Worm (Caenorhabditis elegans) whole organism, L4 larva: ENCODE results near the gene cam-1.

Source experiments
- D1046.2 ChIP-seq: fragments of 200-800 bp; sonication (Bioruptor generic); IDR thresholded peaks from 2 replicates; pipeline ENCODE4 v1.3.6; 2022; ENCODE audit warnings: missing genetic modification characterization, missing compliant biosample characterization
- F37D6.2 ChIP-seq: sonication (generic microtip); optimal IDR thresholded peaks from 2 replicates; lab custom pipeline; 2016; ENCODE audit warnings: mild to moderate bottlenecking, missing genetic modification characterization, missing compliant biosample characterization
- F49E8.2 ChIP-seq: sonication (generic microtip); optimal IDR thresholded peaks from 2 replicates; lab custom pipeline; 2016; ENCODE audit warnings: missing compliant biosample characterization, mild to moderate bottlenecking, missing genetic modification characterization, borderline replicate concordance
- T20F7.1 ChIP-seq: fragments of 200-800 bp; sonication (Bioruptor generic); optimal IDR thresholded peaks from 2 replicates; lab custom pipeline; 2018; ENCODE audit warnings: mild to moderate bottlenecking, missing genetic modification characterization, missing compliant biosample characterization
- T26A8.4 ChIP-seq: fragments of 200-800 bp; sonication (Bioruptor generic); IDR thresholded peaks from 2 replicates; pipeline ENCODE4 v1.3.6; 2022; ENCODE audit warnings: missing genetic modification characterization, missing compliant biosample characterization
- Y105C5A.15 ChIP-seq: fragments of 200-800 bp; sonication (Bioruptor generic); IDR thresholded peaks from 2 replicates; pipeline ENCODE4 v1.3.6; 2022; ENCODE audit warnings: missing genetic modification characterization, missing compliant biosample characterization
- Y5F2A.4 ChIP-seq: fragments of 200-800 bp; sonication (Bioruptor generic); optimal IDR thresholded peaks from 2 replicates; lab custom pipeline; 2018; ENCODE audit warnings: mild to moderate bottlenecking, missing genetic modification characterization, missing compliant biosample characterization
- ZK337.2 ChIP-seq: fragments of 200-800 bp; sonication (Bioruptor generic); IDR thresholded peaks from 2 replicates; pipeline ENCODE4 v1.3.6; 2022; ENCODE audit warnings: missing genetic modification reagents, missing genetic modification characterization, missing compliant biosample characterization
- aha-1 ChIP-seq: fragments of 150-350 bp; peaks from one replicate; lab custom pipeline; 2014; ENCODE audit warnings: missing biosample characterization, missing genetic modification characterization
- attf-4 ChIP-seq: sonication (generic microtip); optimal IDR thresholded peaks from 3 replicates; lab custom pipeline; 2017; ENCODE audit warnings: missing biosample characterization, missing genetic modification characterization
- ceh-28 ChIP-seq: fragments of 150-350 bp; optimal IDR thresholded peaks from 2 replicates; lab custom pipeline; 2014; ENCODE audit warnings: missing biosample characterization, missing genetic modification reagents, missing genetic modification characterization
- ceh-44 ChIP-seq: fragments of 200-800 bp; sonication (Bioruptor generic); IDR thresholded peaks from 2 replicates; pipeline ENCODE4 v1.3.6; 2022; ENCODE audit warnings: missing genetic modification reagents, missing genetic modification characterization, missing compliant biosample characterization
- ceh-62 ChIP-seq: sonication (generic microtip); optimal IDR thresholded peaks from 2 replicates; lab custom pipeline; 2017; ENCODE audit warnings: missing biosample characterization, missing genetic modification characterization
- cey-2 ChIP-seq: sonication (generic microtip); optimal IDR thresholded peaks from 3 replicates; lab custom pipeline; 2017; ENCODE audit warnings: missing genetic modification characterization, mild to moderate bottlenecking, missing compliant biosample characterization, antibody characterized with exemption, borderline replicate concordance; ENCODE audit not compliant: insufficient read depth
- daf-12 ChIP-seq: fragments of 150-350 bp; optimal IDR thresholded peaks from 2 replicates; lab custom pipeline; 2014; ENCODE audit warnings: missing biosample characterization, missing genetic modification reagents, missing genetic modification characterization
- dmd-8 ChIP-seq: fragments of 200-800 bp; sonication (Bioruptor generic); IDR thresholded peaks from 2 replicates; pipeline ENCODE4 v1.3.6; 2022; ENCODE audit warnings: missing genetic modification characterization, missing compliant biosample characterization
- fkh-10 ChIP-seq: fragments of 150-350 bp; optimal IDR thresholded peaks from 2 replicates; lab custom pipeline; 2014; ENCODE audit warnings: missing biosample characterization, missing genetic modification reagents, missing genetic modification characterization
- gei-8 ChIP-seq: fragments of 200-800 bp; sonication (Bioruptor generic); optimal IDR thresholded peaks from 2 replicates; lab custom pipeline; 2018; ENCODE audit warnings: mild to moderate bottlenecking, missing genetic modification characterization, missing compliant biosample characterization
- jun-1 ChIP-seq: fragments of 150-350 bp; optimal IDR thresholded peaks from 2 replicates; lab custom pipeline; 2014; ENCODE audit warnings: missing biosample characterization, missing genetic modification reagents, missing genetic modification characterization
- lin-1 ChIP-seq: fragments of 200-800 bp; sonication (Bioruptor generic); IDR thresholded peaks from 2 replicates; pipeline ENCODE4 v1.3.6; 2022; ENCODE audit warnings: missing genetic modification reagents, missing genetic modification characterization, missing compliant biosample characterization
- lin-13 ChIP-seq: fragments of 150-350 bp; optimal IDR thresholded peaks from 2 replicates; lab custom pipeline; 2014; ENCODE audit warnings: missing biosample characterization, missing genetic modification reagents, missing genetic modification characterization
- lin-15B ChIP-seq: fragments of 150-350 bp; sonication (generic microtip); optimal IDR thresholded peaks from 3 replicates; lab custom pipeline; 2014; ENCODE audit warnings: missing biosample characterization, missing genetic modification characterization
- lin-38 ChIP-seq: fragments of 200-800 bp; sonication (Bioruptor generic); IDR thresholded peaks from 2 replicates; pipeline ENCODE4 v1.3.6; 2022; ENCODE audit warnings: missing genetic modification reagents, missing genetic modification characterization, missing compliant biosample characterization
- madf-9 ChIP-seq: fragments of 200-800 bp; sonication (Bioruptor generic); conservative IDR thresholded peaks from 2 replicates; pipeline ENCODE4 v1.3.6; 2022; ENCODE audit warnings: missing genetic modification reagents, missing genetic modification characterization, missing compliant biosample characterization
- mdl-1 ChIP-seq, 2 experiments: fragments of 150-350 bp in 1 of 2; sonication (generic microtip) in 1 of 2; optimal IDR thresholded peaks; 2 replicates each; lab custom pipeline; 2014 to 2017; ENCODE audit warnings: missing biosample characterization in 2 of 2, missing genetic modification characterization in 2 of 2
- mep-1 ChIP-seq: fragments of 150-350 bp; sonication (generic microtip); optimal IDR thresholded peaks from 3 replicates; lab custom pipeline; 2014; ENCODE audit warnings: missing biosample characterization, missing genetic modification characterization
- mes-2 ChIP-seq: sonication (generic microtip); optimal IDR thresholded peaks from 2 replicates; lab custom pipeline; 2016; ENCODE audit warnings: missing genotype, mild to moderate bottlenecking, missing genetic modification characterization, missing compliant biosample characterization; ENCODE audit not compliant: poor library complexity, severe bottlenecking
- mxl-3 ChIP-seq: fragments of 200-800 bp; sonication (Bioruptor generic); optimal IDR thresholded peaks from 2 replicates; lab custom pipeline; 2018; ENCODE audit warnings: mild to moderate bottlenecking, missing genetic modification characterization, missing compliant biosample characterization
- nhr-10 ChIP-seq: fragments of 150-350 bp; optimal IDR thresholded peaks from 2 replicates; lab custom pipeline; 2014; ENCODE audit warnings: missing biosample characterization, missing genetic modification characterization
- nhr-102 ChIP-seq: sonication (generic microtip); optimal IDR thresholded peaks from 2 replicates; lab custom pipeline; 2016; ENCODE audit warnings: mild to moderate bottlenecking, missing genetic modification characterization, moderate library complexity, missing compliant biosample characterization
- nhr-25 ChIP-seq: sonication (generic microtip); optimal IDR thresholded peaks from 2 replicates; lab custom pipeline; 2017; ENCODE audit warnings: missing genetic modification characterization, mild to moderate bottlenecking, missing compliant biosample characterization, antibody characterized with exemption, moderate library complexity, borderline replicate concordance; ENCODE audit not compliant: insufficient read depth
- nhr-48 ChIP-seq: sonication (generic microtip); optimal IDR thresholded peaks from 2 replicates; lab custom pipeline; 2016; ENCODE audit warnings: mild to moderate bottlenecking, missing genetic modification characterization, missing compliant biosample characterization
- nhr-76 ChIP-seq: fragments of 150-350 bp; optimal IDR thresholded peaks from 2 replicates; lab custom pipeline; 2014; ENCODE audit warnings: missing biosample characterization, missing genetic modification characterization
- nhr-77 ChIP-seq: fragments of 150-350 bp; optimal IDR thresholded peaks from 2 replicates; lab custom pipeline; 2014; ENCODE audit warnings: missing biosample characterization, missing genetic modification characterization
- pha-4 ChIP-seq, 2 experiments: fragments of 150-350 bp in 1 of 2; fragments of 200-800 bp in 1 of 2; sonication (Bioruptor generic) in 1 of 2; IDR thresholded peaks in 1 of 2; optimal IDR thresholded peaks in 1 of 2; 2 replicates each; pipeline versions ENCODE4 v1.3.6 to Lab custom; 2014 to 2022; ENCODE audit warnings: missing genetic modification characterization in 2 of 2, missing genetic modification reagents in 2 of 2, missing biosample characterization in 1 of 2, missing compliant biosample characterization in 1 of 2
- pqm-1 ChIP-seq: sonication (generic microtip); optimal IDR thresholded peaks from 2 replicates; lab custom pipeline; 2017; ENCODE audit warnings: missing biosample characterization, missing genetic modification characterization
- set-16 ChIP-seq: fragments of 200-800 bp; sonication (Bioruptor generic); IDR thresholded peaks from 2 replicates; pipeline ENCODE4 v1.3.6; 2022; ENCODE audit warnings: missing genetic modification reagents, missing genetic modification characterization, missing compliant biosample characterization
- snpc-1.2 ChIP-seq: fragments of 200-800 bp; sonication (Bioruptor generic); IDR thresholded peaks from 2 replicates; pipeline ENCODE4 v1.3.6; 2022; ENCODE audit warnings: missing genetic modification reagents, missing genetic modification characterization, missing compliant biosample characterization
- snpc-4 ChIP-seq: fragments of 150-350 bp; optimal IDR thresholded peaks from 2 replicates; lab custom pipeline; 2014; ENCODE audit warnings: missing biosample characterization, missing genetic modification characterization
- spr-1 ChIP-seq: sonication (generic microtip); optimal IDR thresholded peaks from 2 replicates; lab custom pipeline; 2016; ENCODE audit warnings: mild to moderate bottlenecking, missing genetic modification characterization, missing compliant biosample characterization
- tra-1 ChIP-seq: fragments of 200-800 bp; sonication (Bioruptor generic); IDR thresholded peaks from 2 replicates; pipeline ENCODE4 v1.3.6; 2022; ENCODE audit warnings: missing genetic modification reagents, missing genetic modification characterization, missing compliant biosample characterization
- unc-130 ChIP-seq: sonication (generic microtip); optimal IDR thresholded peaks from 2 replicates; lab custom pipeline; 2016; ENCODE audit warnings: missing genetic modification reagents, missing genetic modification characterization, missing compliant biosample characterization
- unc-62 ChIP-seq, 3 experiments: fragments of 150-350 bp in 1 of 3; sonication (generic microtip); optimal IDR thresholded peaks in 2 of 3; peaks in 1 of 3; 1 replicate in 1 of 3; 2 replicates in 2 of 3; lab custom pipeline; 2014 to 2017; ENCODE audit warnings: missing biosample characterization in 3 of 3, missing genetic modification characterization in 3 of 3, missing genetic modification reagents in 3 of 3, missing genotype in 1 of 3
- zag-1 ChIP-seq: fragments of 150-350 bp; optimal IDR thresholded peaks from 2 replicates; lab custom pipeline; 2014; ENCODE audit warnings: missing biosample characterization, missing genetic modification characterization
- zfp-3 ChIP-seq: fragments of 200-800 bp; sonication (Bioruptor generic); conservative IDR thresholded peaks from 2 replicates; pipeline ENCODE4 v1.3.6; 2022; ENCODE audit warnings: missing genetic modification reagents, missing genetic modification characterization, missing compliant biosample characterization
- zip-11 ChIP-seq: fragments of 200-800 bp; sonication (Bioruptor generic); IDR thresholded peaks from 2 replicates; pipeline ENCODE4 v1.3.6; 2022; ENCODE audit warnings: missing genetic modification characterization, missing compliant biosample characterization
- ztf-11 ChIP-seq: fragments of 150-350 bp; optimal IDR thresholded peaks from 2 replicates; lab custom pipeline; 2014; ENCODE audit warnings: missing biosample characterization, missing genetic modification characterization

The cam-1 gene

ce11 chrII:9274734-9275133 is 35.4 kb downstream of the cam-1 start:
- TF ChIP-seq T20F7.1 (GFP tag; lab: Kevin White, UChicago) (peak; percentile 2), ceh-44 (GFP tag; lab: Robert Waterston, UW) (no peak), ztf-11 (tag; lab: Kevin White, UChicago) (no peak), lin-1 (no peak), ceh-62 (no peak), zfp-3 (GFP tag; lab: Robert Waterston, UW) (0 out of 2 replicates have a peak, but pooled peaks have one; percentile 38), aha-1 (tag; lab: Kevin White, UChicago) (peak; percentile 52), attf-4 (no peak), lin-38 (0 out of 2 replicates have a peak, but pooled peaks have one; percentile 13), nhr-76 (tag; lab: Kevin White, UChicago) (no peak), lin-15B (tag; lab: Kevin White, UChicago) (no peak), snpc-1.2 (GFP tag; lab: Robert Waterston, UW) (no peak), daf-12 (tag; lab: Kevin White, UChicago) (no peak), mep-1 (tag; lab: Kevin White, UChicago) (peak; percentile 72)

- TF ChIP-seq gei-8 (GFP tag; lab: Kevin White, UChicago) = peak; percentile 49
- TF ChIP-seq ceh-62 = no peak
- TF ChIP-seq cey-2 (tag; lab: Kevin White, UChicago) = no peak
- TF ChIP-seq nhr-102 (tag; lab: Kevin White, UChicago) = no peak
- peak; percentile 19 for TF ChIP-seq lin-13 (GFP tag; lab: Kevin White, UChicago)
- TF ChIP-seq tra-1 (GFP tag; lab: Robert Waterston, UW) = peak; percentile 84
- no peak for TF ChIP-seq dmd-8 (GFP tag; lab: Robert Waterston, UW)
- TF ChIP-seq set-16 (GFP tag; lab: Robert Waterston, UW) = 0 out of 2 replicates have a peak, but pooled peaks have one; percentile 25
- peak; percentile 60 for TF ChIP-seq fkh-10
- TF ChIP-seq snpc-1.2 (GFP tag; lab: Robert Waterston, UW) = 0 out of 2 replicates have a peak, but pooled peaks have one; percentile 42
- no peak for TF ChIP-seq unc-130
- peak; percentile 77 for TF ChIP-seq T26A8.4 (GFP tag; lab: Robert Waterston, UW)
- peak; percentile 76 for TF ChIP-seq nhr-25 (tag; lab: Kevin White, UChicago)
- no peak for TF ChIP-seq snpc-4 (tag; lab: Kevin White, UChicago)
- TF ChIP-seq madf-9 (GFP tag; lab: Robert Waterston, UW) = 0 out of 2 replicates have a peak, but pooled peaks have one; percentile 38
- peak; percentile 83 for TF ChIP-seq lin-1
- no peak for TF ChIP-seq nhr-10 (tag; lab: Kevin White, UChicago)
- peak; percentile 65 for TF ChIP-seq spr-1
- 0 out of 2 replicates have a peak, but pooled peaks have one; percentile 57 for TF ChIP-seq Y105C5A.15 (GFP tag; lab: Robert Waterston, UW)
- peak; percentile 19 for TF ChIP-seq ceh-28
- no peak for TF ChIP-seq F49E8.2 (tag; lab: Kevin White, UChicago)
- TF ChIP-seq D1046.2 (GFP tag; lab: Robert Waterston, UW) = 0 out of 2 replicates have a peak, but pooled peaks have one; percentile 35
- TF ChIP-seq unc-62 (GFP tag; optimal IDR thresholded peaks at IDR 0.05 in 1 of 2; lab: Kevin White, UChicago) = peak in 1 of 2 experiments; percentile 99
- no peak for TF ChIP-seq unc-62 (tag; optimal IDR thresholded peaks at IDR 0.05; lab: Kevin White, UChicago)
- no peak for TF ChIP-seq ZK337.2
- TF ChIP-seq jun-1 (tag; lab: Kevin White, UChicago) = peak; percentile 53
- TF ChIP-seq Y5F2A.4 (GFP tag; lab: Kevin White, UChicago) = no peak
- TF ChIP-seq lin-38 = peak; percentile 44; the same call in 1 of the 2 replicates
- no peak for TF ChIP-seq zag-1 (tag; lab: Kevin White, UChicago)
- TF ChIP-seq F37D6.2 (tag; lab: Kevin White, UChicago) = peak; percentile 29
- TF ChIP-seq zfp-3 (GFP tag; lab: Robert Waterston, UW) = peak; percentile 53; the same call in 1 of the 2 replicates
- TF ChIP-seq pqm-1 (tag; lab: Kevin White, UChicago) = peak; percentile 2
- peak; percentile 79 for TF ChIP-seq nhr-48 (tag; lab: Kevin White, UChicago)
- peak; percentile 74 for TF ChIP-seq mxl-3 (GFP tag; lab: Kevin White, UChicago)
- TF ChIP-seq pha-4 (GFP tag; IDR thresholded peaks at IDR 0.05; lab: Robert Waterston, UW) = peak; percentile 72
- TF ChIP-seq pha-4 (tag; optimal IDR thresholded peaks at IDR 0.05; lab: Kevin White, UChicago) = peak; percentile 55
- peak; percentile 50 to 91 for TF ChIP-seq mdl-1 (tag; optimal IDR thresholded peaks at IDR 0.05; lab: Kevin White, UChicago)
- TF ChIP-seq mes-2 = peak; percentile 82
- no peak for TF ChIP-seq attf-4
- TF ChIP-seq zip-11 = no peak
- TF ChIP-seq nhr-77 (tag; lab: Kevin White, UChicago) = peak; percentile 67
These were observed 36.1 kb downstream of the cam-1 start for ce11 chrII:9273984-9274383.
